Fruit fly (Drosophila melanogaster) whole organism, adult: ENCODE data around the gene mRpL4.
A peak's percentile ranks its signal among the peaks of the same experiment; 100 is the strongest.

ENCODE experiments used
- CG11617 ChIP-seq: fragments of 200-800 bp; sonication (Bioruptor generic); optimal IDR thresholded peaks from 2 replicates; lab custom pipeline; 2017; ENCODE audit warnings: mild to moderate bottlenecking, missing biosample characterization, missing genetic modification reagents, missing genetic modification characterization
- CG12768 ChIP-seq: fragments of 200-800 bp; sonication (Bioruptor generic); optimal IDR thresholded peaks from 2 replicates; lab custom pipeline; 2017; ENCODE audit warnings: missing biosample characterization, missing genetic modification characterization, mild to moderate bottlenecking, moderate library complexity, missing genetic modification reagents
- CG14711 ChIP-seq: fragments of 200-800 bp; sonication (Bioruptor generic); optimal IDR thresholded peaks from 2 replicates; lab custom pipeline; 2018; ENCODE audit warnings: missing biosample characterization, mild to moderate bottlenecking, missing genetic modification characterization, moderate library complexity
- CG1620 ChIP-seq: fragments of 200-800 bp; sonication (Bioruptor generic); optimal IDR thresholded peaks from 2 replicates; lab custom pipeline; 2016; ENCODE audit warnings: missing biosample characterization, missing genetic modification characterization
- CG33017 ChIP-seq: fragments of 200-800 bp; sonication (Bioruptor generic); optimal IDR thresholded peaks from 2 replicates; lab custom pipeline; 2018; ENCODE audit warnings: missing biosample characterization, mild to moderate bottlenecking, missing genetic modification characterization, moderate library complexity
- CG5204 ChIP-seq: fragments of 200-800 bp; sonication (Bioruptor generic); optimal IDR thresholded peaks from 2 replicates; lab custom pipeline; 2016; ENCODE audit warnings: missing biosample characterization, missing genetic modification characterization
- CG7045 ChIP-seq: fragments of 200-800 bp; sonication (Bioruptor generic); optimal IDR thresholded peaks from 2 replicates; lab custom pipeline; 2017; ENCODE audit warnings: missing biosample characterization, mild to moderate bottlenecking, missing genetic modification characterization
- CG7101 ChIP-seq: fragments of 200-800 bp; sonication (Bioruptor generic); optimal IDR thresholded peaks from 2 replicates; lab custom pipeline; 2018; ENCODE audit warnings: missing biosample characterization, mild to moderate bottlenecking, missing genetic modification characterization, moderate library complexity
- Clk ChIP-seq: fragments of 200-800 bp; sonication (Bioruptor generic); optimal IDR thresholded peaks from 2 replicates; lab custom pipeline; 2017; ENCODE audit warnings: missing biosample characterization, missing genetic modification characterization
- Crg-1 ChIP-seq: fragments of 200-800 bp; sonication (Bioruptor generic); optimal IDR thresholded peaks from 2 replicates; lab custom pipeline; 2016; ENCODE audit warnings: missing biosample characterization, missing genetic modification characterization
- Hr96 ChIP-seq: fragments of 200-800 bp; sonication (Bioruptor generic); optimal IDR thresholded peaks from 2 replicates; lab custom pipeline; 2016; ENCODE audit warnings: missing biosample characterization, missing genetic modification characterization
- Mnt ChIP-seq: fragments of 200-800 bp; sonication (Bioruptor generic); optimal IDR thresholded peaks from 2 replicates; lab custom pipeline; 2016; ENCODE audit warnings: missing biosample characterization, mild to moderate bottlenecking, missing genetic modification characterization
- bab1 ChIP-seq: fragments of 200-800 bp; sonication (Bioruptor generic); optimal IDR thresholded peaks from 3 replicates; lab custom pipeline; 2019; ENCODE audit warnings: missing biosample characterization, mild to moderate bottlenecking, missing genetic modification characterization, moderate library complexity
- cic ChIP-seq: fragments of 200-800 bp; sonication (Bioruptor generic); optimal IDR thresholded peaks from 2 replicates; lab custom pipeline; 2017; ENCODE audit warnings: missing biosample characterization, mild to moderate bottlenecking, missing genetic modification characterization, moderate library complexity
- cnc ChIP-seq, 2 experiments: fragments of >200 bp; optimal IDR thresholded peaks; 2 replicates each; lab custom pipeline; 2017
- kay ChIP-seq: fragments of 200-800 bp; sonication (Bioruptor generic); peaks from one replicate; lab custom pipeline; 2016; ENCODE audit warnings: missing biosample characterization, missing genetic modification characterization, borderline replicate concordance
- ovo ChIP-seq: fragments of 200-800 bp; sonication (Bioruptor generic); optimal IDR thresholded peaks from 2 replicates; lab custom pipeline; 2016; ENCODE audit warnings: missing biosample characterization, missing genetic modification characterization
- pad ChIP-seq: fragments of 200-800 bp; sonication (Bioruptor generic); optimal IDR thresholded peaks from 3 replicates; lab custom pipeline; 2017; ENCODE audit warnings: missing biosample characterization, missing genetic modification characterization, mild to moderate bottlenecking, moderate library complexity, missing genetic modification reagents
- tj ChIP-seq: fragments of 200-800 bp; sonication (Bioruptor generic); optimal IDR thresholded peaks from 3 replicates; lab custom pipeline; 2017; ENCODE audit warnings: missing biosample characterization, mild to moderate bottlenecking, missing genetic modification characterization, moderate library complexity
- toe ChIP-seq: fragments of 200-800 bp; sonication (Bioruptor generic); optimal IDR thresholded peaks from 2 replicates; lab custom pipeline; 2016; ENCODE audit warnings: missing biosample characterization, missing genetic modification characterization

Gene mRpL4

dm6 chr2L:16279774-16280252, 49.1 kb downstream of the mRpL4 start:
- TF ChIP-seq tj (GFP tag; lab: Kevin White, UChicago) (peak; percentile 72), CG7101 (tag; lab: Kevin White, UChicago) (peak; percentile 71), pad (peak; percentile 59), CG11617 (GFP tag; lab: Kevin White, UChicago) (peak; percentile 57), Mnt (GFP tag; lab: Kevin White, UChicago) (peak; percentile 56), ovo (GFP tag; lab: Kevin White, UChicago) (no peak), Clk (no peak), cnc (optimal IDR thresholded peaks at IDR 0.05; lab: Kevin White, UChicago) (no peak), Hr96 (GFP tag; lab: Kevin White, UChicago) (peak; percentile 63), kay (GFP tag; lab: Kevin White, UChicago) (no peak), CG14711 (tag; lab: Kevin White, UChicago) (peak; percentile 67), bab1 (peak; percentile 79), Crg-1 (GFP tag; lab: Kevin White, UChicago) (no peak), CG7045 (peak; percentile 73), CG5204 (GFP tag; lab: Kevin White, UChicago) (peak; percentile 83), cic (GFP tag; lab: Kevin White, UChicago) (peak; percentile 59), CG33017 (peak; percentile 81), toe (GFP tag; lab: Kevin White, UChicago) (peak; percentile 69), CG12768 (GFP tag; lab: Kevin White, UChicago) (peak; percentile 23), CG1620 (GFP tag; lab: Kevin White, UChicago) (peak; percentile 51)

dm6 chr2L:16278842-16279241, 50.1 kb downstream of the mRpL4 start:
- TF ChIP-seq Hr96 (GFP tag; lab: Kevin White, UChicago) (no peak), ovo (GFP tag; lab: Kevin White, UChicago) (no peak)
